Fruit fly (Drosophila melanogaster): Measurements from ENCODE around the gene noc.

The noc gene

dm6 chr2L:14461066-14461465 is 29.6 kb upstream of the noc start:
- TF ChIP-seq CG16815 (GFP tag; optimal IDR thresholded peaks at IDR 0.05) (peak; percentile 77), CG5245 (GFP tag; optimal IDR thresholded peaks at IDR 0.05) (peak; percentile 77), Dad (GFP tag; optimal IDR thresholded peaks at IDR 0.05) (peak; percentile 54), Antp (GFP tag; optimal IDR thresholded peaks at IDR 0.05) (peak; percentile 75), wdn (GFP tag; IDR thresholded peaks at IDR 0.05) (peak; percentile 60; the same call in 1 of the 2 replicates), CG32767 (GFP tag; IDR thresholded peaks at IDR 0.05) (peak; percentile 70; the same call in 1 of the 2 replicates), CG2889 (GFP tag; IDR thresholded peaks at IDR 0.05) (peak; percentile 56; the same call in 2 of the 3 replicates), Gug (GFP tag; IDR thresholded peaks at IDR 0.05) (peak; percentile 42; the same call in 2 of the 4 replicates), Sox102F (GFP tag; optimal IDR thresholded peaks at IDR 0.05) (peak; percentile 78), NFAT (GFP tag; IDR thresholded peaks at IDR 0.05) (no peak), D19B (GFP tag; optimal IDR thresholded peaks at IDR 0.05) (peak; percentile 17), Lpt (GFP tag; optimal IDR thresholded peaks at IDR 0.05) (no peak), CG10274 (GFP tag; optimal IDR thresholded peaks at IDR 0.05) (peak; percentile 40), gro (GFP tag; optimal IDR thresholded peaks at IDR 0.05) (peak; percentile 8), fd3F (GFP tag; optimal IDR thresholded peaks at IDR 0.05) (peak; percentile 38), CG32772 (GFP tag; IDR thresholded peaks at IDR 0.05) (peak; percentile 68), CG14710 (tag; optimal IDR thresholded peaks at IDR 0.05) (peak; percentile 84), CG11695 (GFP tag; IDR thresholded peaks at IDR 0.05) (peak; percentile 74; the same call in 2 of the 3 replicates), CG34224 (GFP tag; IDR thresholded peaks at IDR 0.05; ENCODE audit: partially characterized antibody) (no peak), CG9876 (GFP tag; optimal IDR thresholded peaks at IDR 0.05) (peak; percentile 44), kah (GFP tag; optimal IDR thresholded peaks at IDR 0.05) (peak; percentile 25), CG8478 (optimal IDR thresholded peaks at IDR 0.05) (no peak), HLH54F (GFP tag; optimal IDR thresholded peaks at IDR 0.05) (peak; percentile 57), CG32532 (GFP tag; IDR thresholded peaks at IDR 0.05) (peak; percentile 70), CG30431 (GFP tag; optimal IDR thresholded peaks at IDR 0.05) (peak; percentile 67), CG4328 (GFP tag; optimal IDR thresholded peaks at IDR 0.05) (no peak), h (optimal IDR thresholded peaks at IDR 0.05) (no peak), hkb (optimal IDR thresholded peaks at IDR 0.05) (no peak), hkb (GFP tag; IDR thresholded peaks at IDR 0.05) (peak; percentile 83), Hr3 (GFP tag; optimal IDR thresholded peaks at IDR 0.05) (peak; percentile 69), Nf-YB (GFP tag; optimal IDR thresholded peaks at IDR 0.05) (peak; percentile 92), Poxn (GFP tag; IDR thresholded peaks at IDR 0.05) (no peak), bowl (GFP tag; IDR thresholded peaks at IDR 0.05) (no peak), usp (GFP tag; optimal IDR thresholded peaks at IDR 0.05) (no peak), H15 (GFP tag; IDR thresholded peaks at IDR 0.05) (peak; percentile 43; the same call in 1 of the 3 replicates), dmrt11E (tag; optimal IDR thresholded peaks at IDR 0.05) (peak; percentile 96), corto (GFP tag; optimal IDR thresholded peaks at IDR 0.05) (no peak), CG17568 (GFP tag; optimal IDR thresholded peaks at IDR 0.05) (peak; percentile 62), Ravus (GFP tag; IDR thresholded peaks at IDR 0.05) (peak; percentile 21; the same call in 1 of the 2 replicates), CG13894 (tag; optimal IDR thresholded peaks at IDR 0.05) (no peak), CG6791 (GFP tag; IDR thresholded peaks at IDR 0.05; ENCODE audit: partially characterized antibody) (no peak), tup (GFP tag; optimal IDR thresholded peaks at IDR 0.05) (peak; percentile 44), mam (GFP tag; optimal IDR thresholded peaks at IDR 0.05) (peak; percentile 76), yki (optimal IDR thresholded peaks at IDR 0.05) (no peak), C15 (GFP tag; IDR thresholded peaks at IDR 0.05) (no peak), CG6654 (GFP tag; optimal IDR thresholded peaks at IDR 0.05) (no peak), CG4707 (GFP tag; optimal IDR thresholded peaks at IDR 0.05) (peak; percentile 59), sima (GFP tag; optimal IDR thresholded peaks at IDR 0.05) (no peak), Dek (tag; optimal IDR thresholded peaks at IDR 0.05) (peak; percentile 57), trh (GFP tag; optimal IDR thresholded peaks at IDR 0.05) (peak; percentile 67), Trl (optimal IDR thresholded peaks at IDR 0.05) (no peak), Trl (GFP tag; optimal IDR thresholded peaks at IDR 0.05) (peak; percentile 90), CG3847 (GFP tag; IDR thresholded peaks at IDR 0.05) (peak; percentile 61), eve (GFP tag; optimal IDR thresholded peaks at IDR 0.05) (peak; percentile 56 to 89)

Measured in whole organism, embryonic.